Worm (Caenorhabditis elegans) whole organism, mixed stage, embryonic: ENCODE results near the gene mam-1.

Experiments used
- ceh-39 ChIP-seq: fragments of 150-350 bp; optimal IDR thresholded peaks from 2 replicates; lab custom pipeline; 2014; ENCODE audit warnings: missing biosample characterization, missing genetic modification characterization
- ceh-43 ChIP-seq: fragments of 200-800 bp; sonication (Bioruptor generic); optimal IDR thresholded peaks from 2 replicates; lab custom pipeline; 2018; ENCODE audit warnings: mild to moderate bottlenecking, missing genetic modification characterization, moderate library complexity, missing compliant biosample characterization
- nhr-12 ChIP-seq: fragments of 150-350 bp; optimal IDR thresholded peaks from 2 replicates; lab custom pipeline; 2014; ENCODE audit warnings: missing biosample characterization, missing genetic modification characterization
- nhr-76 ChIP-seq: sonication (generic microtip); optimal IDR thresholded peaks from 2 replicates; lab custom pipeline; 2017; ENCODE audit warnings: missing biosample characterization, missing genetic modification characterization

DNA sequence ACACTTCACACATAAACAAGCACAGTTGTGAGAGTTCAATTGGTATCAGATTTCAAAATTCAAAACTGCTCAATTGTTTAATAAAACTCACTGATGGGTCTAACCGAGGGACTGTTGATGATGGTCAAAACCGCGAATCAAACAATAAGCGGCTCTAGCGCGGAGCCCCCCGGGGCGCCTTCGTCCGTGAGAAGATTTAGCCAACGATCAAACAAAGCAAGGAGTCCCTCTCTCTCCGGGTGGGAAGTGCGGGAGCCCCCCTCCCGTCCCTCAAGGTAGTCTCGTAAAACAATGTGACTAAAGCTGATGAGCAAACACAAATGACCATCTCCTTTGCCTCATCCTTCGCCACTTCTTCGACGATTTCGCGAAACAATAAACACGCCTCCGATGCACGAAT, 30.5 kb downstream of the mam-1 start:
- TF ChIP-seq nhr-12 (tag; lab: Kevin White, UChicago) (no peak), ceh-39 (tag; lab: Kevin White, UChicago) (no peak), ceh-43 (no peak), nhr-76 (no peak)
